Worm (Caenorhabditis elegans) whole organism, L3 larva: ENCODE results near the gene dpy-10.

Experiments
- R02D3.7 ChIP-seq: fragments of 150-350 bp; optimal IDR thresholded peaks from 2 replicates; lab custom pipeline; 2014; ENCODE audit warnings: missing biosample characterization, missing genetic modification characterization
- ceh-82 ChIP-seq: fragments of 150-350 bp; optimal IDR thresholded peaks from 2 replicates; lab custom pipeline; 2014; ENCODE audit warnings: missing biosample characterization, missing genetic modification characterization
- daf-12 ChIP-seq: fragments of 150-350 bp; optimal IDR thresholded peaks from 2 replicates; lab custom pipeline; 2014; ENCODE audit warnings: missing biosample characterization, missing genetic modification reagents, missing genetic modification characterization
- egl-27 ChIP-seq: sonication (generic microtip); optimal IDR thresholded peaks from 4 replicates; lab custom pipeline; 2017; ENCODE audit warnings: missing biosample characterization, missing genetic modification reagents, missing genetic modification characterization
- hmg-11 ChIP-seq: sonication (generic microtip); optimal IDR thresholded peaks from 2 replicates; lab custom pipeline; 2016; ENCODE audit warnings: missing genetic modification characterization, missing compliant biosample characterization
- mdl-1 ChIP-seq: fragments of 150-350 bp; optimal IDR thresholded peaks from 2 replicates; lab custom pipeline; 2014; ENCODE audit warnings: missing biosample characterization, missing genetic modification characterization
- nhr-76 ChIP-seq: fragments of 150-350 bp; sonication (generic microtip); optimal IDR thresholded peaks from 5 replicates; lab custom pipeline; 2014; ENCODE audit warnings: missing biosample characterization, missing genetic modification characterization
- nhr-77 ChIP-seq: fragments of 150-350 bp; optimal IDR thresholded peaks from 2 replicates; lab custom pipeline; 2014; ENCODE audit warnings: missing biosample characterization, missing genetic modification characterization
- skn-1 ChIP-seq: fragments of 150-350 bp; optimal IDR thresholded peaks from 2 replicates; lab custom pipeline; 2014; ENCODE audit warnings: missing biosample characterization, missing genetic modification characterization
- snpc-4 ChIP-seq: fragments of 150-350 bp; optimal IDR thresholded peaks from 2 replicates; lab custom pipeline; 2014; ENCODE audit warnings: missing biosample characterization, missing genetic modification characterization
- zag-1 ChIP-seq: fragments of 150-350 bp; optimal IDR thresholded peaks from 2 replicates; lab custom pipeline; 2014; ENCODE audit warnings: missing biosample characterization, missing genetic modification characterization
- ztf-4 ChIP-seq: fragments of 150-350 bp; optimal IDR thresholded peaks from 2 replicates; lab custom pipeline; 2014; ENCODE audit warnings: missing biosample characterization, missing genetic modification characterization

DNA sequence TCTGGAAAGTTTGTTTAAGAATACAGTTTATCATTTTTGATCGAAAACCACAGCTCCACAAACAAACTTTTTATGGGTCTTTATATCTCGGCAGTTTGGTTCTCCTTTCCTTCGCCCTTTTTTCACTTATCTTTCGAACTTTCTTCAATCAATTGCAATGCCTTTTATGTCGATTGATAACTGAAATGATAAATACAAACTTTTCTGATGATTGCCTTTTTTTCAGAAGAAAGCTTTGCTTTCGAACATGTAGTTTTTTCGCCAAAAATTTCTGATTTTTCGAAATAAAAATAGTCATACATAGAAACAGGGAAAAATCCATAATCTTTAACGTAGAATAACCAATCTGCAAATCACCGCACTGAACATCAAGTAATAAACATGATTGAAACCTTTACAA lies 50.8 kb downstream of the dpy-10 start, which contains the start of gene T19D12.2:
- no peak for TF ChIP-seq skn-1 (tag; lab: Kevin White, UChicago)
- TF ChIP-seq ztf-4 = no peak
- no peak for TF ChIP-seq zag-1 (tag; lab: Kevin White, UChicago)
- no peak for TF ChIP-seq hmg-11
- TF ChIP-seq egl-27 (tag; lab: Kevin White, UChicago) = no peak
- no peak for TF ChIP-seq mdl-1 (tag; lab: Kevin White, UChicago)
- no peak for TF ChIP-seq nhr-76 (tag; lab: Kevin White, UChicago)
- TF ChIP-seq snpc-4 (tag; lab: Kevin White, UChicago) = no peak
- TF ChIP-seq ceh-82 (tag; lab: Kevin White, UChicago) = no peak
- no peak for TF ChIP-seq daf-12 (tag; lab: Kevin White, UChicago)
- no peak for TF ChIP-seq nhr-77
- TF ChIP-seq R02D3.7 (tag; lab: Kevin White, UChicago) = no peak
